Worm (Caenorhabditis elegans): ENCODE data around the gene tbx-36.

DNA sequence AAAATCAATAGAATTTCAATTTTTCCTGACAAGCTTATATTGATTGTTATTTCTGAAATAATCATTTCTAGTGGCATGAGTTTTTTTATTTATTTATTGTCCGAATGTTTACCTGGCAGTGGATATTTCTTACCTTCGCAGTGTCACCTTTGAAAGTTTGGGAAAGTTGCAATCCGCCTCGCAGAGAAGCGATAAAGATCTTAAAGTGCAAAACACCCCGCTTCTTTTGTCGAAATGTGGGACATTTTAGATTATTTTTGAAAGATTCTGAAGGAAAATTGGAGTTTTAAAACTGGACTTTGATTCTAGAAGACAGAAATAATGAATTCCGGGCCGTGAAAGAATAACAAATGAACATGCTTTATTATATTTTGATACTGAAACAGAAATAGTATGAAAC is 41.6 kb upstream of the tbx-36 start:
- TF ChIP-seq ztf-29 (GFP tag; IDR thresholded peaks at IDR 0.05) = no peak
- TF ChIP-seq cog-1 (tag; optimal IDR thresholded peaks at IDR 0.05) = no peak
- no peak for TF ChIP-seq ref-1 (GFP tag; conservative IDR thresholded peaks at IDR 0.05)
- no peak for TF ChIP-seq klf-2 (GFP tag; conservative IDR thresholded peaks at IDR 0.05)
